Fruit fly (Drosophila melanogaster) whole organism, embryonic: ENCODE results near the gene CG18428.

ENCODE experiments used
- CG9932 ChIP-seq: fragments of 200-800 bp; sonication (Bioruptor generic); IDR thresholded peaks from 2 replicates; pipeline ENCODE4 v1.3.6; 2022; ENCODE audit warnings: missing biosample characterization, missing genetic modification characterization
- Elba2 ChIP-seq: fragments of 200-800 bp; sonication (Bioruptor generic); optimal IDR thresholded peaks from 3 replicates; lab custom pipeline; 2016; ENCODE audit warnings: missing biosample characterization, missing genetic modification characterization
- Gug ChIP-seq: fragments of 200-800 bp; sonication (Bioruptor generic); IDR thresholded peaks from 4 replicates; pipeline ENCODE4 v1.3.6; 2022; ENCODE audit warnings: missing biosample characterization, missing genetic modification characterization
- gsb ChIP-seq: fragments of 200-800 bp; sonication (Bioruptor generic); IDR thresholded peaks from 2 replicates; pipeline ENCODE4 v1.3.6; 2022; ENCODE audit warnings: missing biosample characterization, missing genetic modification characterization
- kay ChIP-seq: fragments of 200-800 bp; sonication (Bioruptor generic); optimal IDR thresholded peaks from 2 replicates; lab custom pipeline; 2016; ENCODE audit warnings: missing biosample characterization, missing genetic modification characterization

- TF ChIP-seq Elba2, result peak; percentile 45
- no peak for TF ChIP-seq Gug (GFP tag; lab: Robert Waterston, UW)
- no peak for TF ChIP-seq gsb (GFP tag; lab: Robert Waterston, UW)
- no peak for TF ChIP-seq CG9932 (GFP tag; lab: Robert Waterston, UW)
- TF ChIP-seq kay, result no peak
These were observed 39.7 kb downstream of the CG18428 start, which contains the start of gene Slimp for dm6 chr3R:24148838-24149237.
